Worm (Caenorhabditis elegans): Measurements from ENCODE around the gene lurp-1.

- TF ChIP-seq ZK337.2 (GFP tag; IDR thresholded peaks at IDR 0.05): no peak
- no peak for TF ChIP-seq ceh-20 (GFP tag; IDR thresholded peaks at IDR 0.05)
- no peak for TF ChIP-seq lir-3 (tag; optimal IDR thresholded peaks at IDR 0.05)
- no peak for TF ChIP-seq ceh-82 (tag; optimal IDR thresholded peaks at IDR 0.05)
- TF ChIP-seq dpl-1 (GFP tag; optimal IDR thresholded peaks at IDR 0.05): no peak
Observed at ce11 chrII:10857077-10857476, 23.6 kb upstream of the lurp-1 start, which contains the start of gene M106.7.

Measured in whole organism, L4 larva.